Worm (Caenorhabditis elegans) whole organism, L3 larva: ENCODE results near the gene srx-74.

Experiments used
- R02D3.7 ChIP-seq: fragments of 150-350 bp; optimal IDR thresholded peaks from 2 replicates; lab custom pipeline; 2014; ENCODE audit warnings: missing biosample characterization, missing genetic modification characterization
- ZK546.5 ChIP-seq: sonication (generic microtip); optimal IDR thresholded peaks from 2 replicates; lab custom pipeline; 2017; ENCODE audit warnings: missing biosample characterization, missing genetic modification characterization
- aly-2 ChIP-seq: fragments of 150-350 bp; optimal IDR thresholded peaks from 2 replicates; lab custom pipeline; 2014; ENCODE audit warnings: missing biosample characterization, missing genetic modification characterization
- ama-1 ChIP-seq: fragments of 150-350 bp; optimal IDR thresholded peaks from 2 replicates; lab custom pipeline; 2018
- ceh-28 ChIP-seq: fragments of 150-350 bp; optimal IDR thresholded peaks from 2 replicates; lab custom pipeline; 2014; ENCODE audit warnings: missing biosample characterization, missing genetic modification reagents, missing genetic modification characterization
- ceh-82 ChIP-seq: fragments of 150-350 bp; optimal IDR thresholded peaks from 2 replicates; lab custom pipeline; 2014; ENCODE audit warnings: missing biosample characterization, missing genetic modification characterization
- ceh-9 ChIP-seq: sonication (generic microtip); optimal IDR thresholded peaks from 2 replicates; lab custom pipeline; 2018; ENCODE audit warnings: missing biosample characterization, missing genetic modification characterization
- daf-12 ChIP-seq: fragments of 150-350 bp; optimal IDR thresholded peaks from 2 replicates; lab custom pipeline; 2014; ENCODE audit warnings: missing biosample characterization, missing genetic modification reagents, missing genetic modification characterization
- egl-5 ChIP-seq: fragments of 150-350 bp; optimal IDR thresholded peaks from 2 replicates; lab custom pipeline; 2017; ENCODE audit warnings: missing biosample characterization, missing genetic modification reagents, missing genetic modification characterization, inconsistent platforms
- elt-1 ChIP-seq: fragments of 150-350 bp; optimal IDR thresholded peaks from 2 replicates; lab custom pipeline; 2014; ENCODE audit warnings: missing biosample characterization, missing genetic modification characterization
- elt-2 ChIP-seq: sonication (generic microtip); optimal IDR thresholded peaks from 2 replicates; lab custom pipeline; 2016; ENCODE audit warnings: missing genetic modification reagents, mild to moderate bottlenecking, missing genetic modification characterization, missing compliant biosample characterization
- eor-1 ChIP-seq, 2 experiments: fragments of 150-350 bp; optimal IDR thresholded peaks; 2 replicates each; lab custom pipeline; 2014 to 2018; ENCODE audit warnings: missing biosample characterization in 2 of 2, missing genetic modification characterization in 2 of 2
- fkh-10 ChIP-seq: sonication (generic microtip); optimal IDR thresholded peaks from 2 replicates; lab custom pipeline; 2017; ENCODE audit warnings: missing biosample characterization, missing genetic modification reagents, missing genetic modification characterization
- fos-1 ChIP-seq: fragments of 150-350 bp; optimal IDR thresholded peaks from 2 replicates; lab custom pipeline; 2014; ENCODE audit warnings: missing biosample characterization, missing genetic modification characterization
- hmg-11 ChIP-seq: sonication (generic microtip); optimal IDR thresholded peaks from 2 replicates; lab custom pipeline; 2016; ENCODE audit warnings: missing genetic modification characterization, missing compliant biosample characterization
- lin-15B ChIP-seq: fragments of 150-350 bp; optimal IDR thresholded peaks from 2 replicates; lab custom pipeline; 2014; ENCODE audit warnings: missing biosample characterization, missing genetic modification characterization
- lin-39 ChIP-seq: fragments of 150-350 bp; optimal IDR thresholded peaks from 2 replicates; lab custom pipeline; 2018; ENCODE audit warnings: missing biosample characterization, missing genetic modification reagents, missing genetic modification characterization
- lsy-12 ChIP-seq: sonication (generic microtip); optimal IDR thresholded peaks from 2 replicates; lab custom pipeline; 2016; ENCODE audit warnings: mild to moderate bottlenecking, missing genetic modification characterization, missing compliant biosample characterization
- mdl-1 ChIP-seq: fragments of 150-350 bp; optimal IDR thresholded peaks from 2 replicates; lab custom pipeline; 2014; ENCODE audit warnings: missing biosample characterization, missing genetic modification characterization
- nfya-1 ChIP-seq: sonication (generic microtip); optimal IDR thresholded peaks from 2 replicates; lab custom pipeline; 2017; ENCODE audit warnings: missing genetic modification characterization, mild to moderate bottlenecking, missing compliant biosample characterization, antibody characterized with exemption, moderate library complexity; ENCODE audit not compliant: insufficient read depth
- nhr-11 ChIP-seq: fragments of 150-350 bp; optimal IDR thresholded peaks from 2 replicates; lab custom pipeline; 2014; ENCODE audit warnings: missing biosample characterization, missing genetic modification characterization
- nhr-23 ChIP-seq: fragments of 150-350 bp; optimal IDR thresholded peaks from 2 replicates; lab custom pipeline; 2014; ENCODE audit warnings: missing biosample characterization, missing genetic modification reagents, missing genetic modification characterization
- nhr-237 ChIP-seq: fragments of 150-350 bp; optimal IDR thresholded peaks from 2 replicates; lab custom pipeline; 2014; ENCODE audit warnings: missing biosample characterization, missing genetic modification characterization
- nhr-43 ChIP-seq: sonication (generic microtip); optimal IDR thresholded peaks from 2 replicates; lab custom pipeline; 2016; ENCODE audit warnings: mild to moderate bottlenecking, missing genetic modification characterization, missing compliant biosample characterization; ENCODE audit not compliant: poor library complexity, severe bottlenecking
- nhr-67 ChIP-seq: fragments of 150-350 bp; optimal IDR thresholded peaks from 2 replicates; lab custom pipeline; 2014; ENCODE audit warnings: missing biosample characterization, missing genetic modification characterization
- nhr-76 ChIP-seq: fragments of 150-350 bp; sonication (generic microtip); optimal IDR thresholded peaks from 5 replicates; lab custom pipeline; 2014; ENCODE audit warnings: missing biosample characterization, missing genetic modification characterization
- pha-4 ChIP-seq: fragments of 150-350 bp; optimal IDR thresholded peaks from 2 replicates; lab custom pipeline; 2014; ENCODE audit warnings: missing biosample characterization, missing genetic modification reagents, missing genetic modification characterization
- pqm-1 ChIP-seq: fragments of 150-350 bp; optimal IDR thresholded peaks from 2 replicates; lab custom pipeline; 2017; ENCODE audit warnings: missing biosample characterization, missing genetic modification characterization, inconsistent platforms
- sea-2 ChIP-seq: fragments of 150-350 bp; sonication (generic microtip); optimal IDR thresholded peaks from 4 replicates; lab custom pipeline; 2014; ENCODE audit warnings: missing biosample characterization, missing genetic modification reagents, missing genetic modification characterization
- snpc-4 ChIP-seq: fragments of 150-350 bp; optimal IDR thresholded peaks from 2 replicates; lab custom pipeline; 2014; ENCODE audit warnings: missing biosample characterization, missing genetic modification characterization
- tbx-2 ChIP-seq: sonication (generic microtip); optimal IDR thresholded peaks from 2 replicates; lab custom pipeline; 2016; ENCODE audit warnings: mild to moderate bottlenecking, missing genetic modification characterization, missing compliant biosample characterization
- unc-39 ChIP-seq: sonication (generic microtip); optimal IDR thresholded peaks from 4 replicates; lab custom pipeline; 2017; ENCODE audit warnings: missing biosample characterization, missing genetic modification characterization
- unc-62 ChIP-seq: fragments of 150-350 bp; sonication (generic microtip); optimal IDR thresholded peaks from 4 replicates; lab custom pipeline; 2014; ENCODE audit warnings: missing biosample characterization, missing genetic modification reagents, missing genetic modification characterization
- ztf-11 ChIP-seq: fragments of 150-350 bp; optimal IDR thresholded peaks from 2 replicates; lab custom pipeline; 2014; ENCODE audit warnings: missing biosample characterization, missing genetic modification characterization
- ztf-4 ChIP-seq: fragments of 150-350 bp; optimal IDR thresholded peaks from 2 replicates; lab custom pipeline; 2014; ENCODE audit warnings: missing biosample characterization, missing genetic modification characterization

Gene srx-74

DNA sequence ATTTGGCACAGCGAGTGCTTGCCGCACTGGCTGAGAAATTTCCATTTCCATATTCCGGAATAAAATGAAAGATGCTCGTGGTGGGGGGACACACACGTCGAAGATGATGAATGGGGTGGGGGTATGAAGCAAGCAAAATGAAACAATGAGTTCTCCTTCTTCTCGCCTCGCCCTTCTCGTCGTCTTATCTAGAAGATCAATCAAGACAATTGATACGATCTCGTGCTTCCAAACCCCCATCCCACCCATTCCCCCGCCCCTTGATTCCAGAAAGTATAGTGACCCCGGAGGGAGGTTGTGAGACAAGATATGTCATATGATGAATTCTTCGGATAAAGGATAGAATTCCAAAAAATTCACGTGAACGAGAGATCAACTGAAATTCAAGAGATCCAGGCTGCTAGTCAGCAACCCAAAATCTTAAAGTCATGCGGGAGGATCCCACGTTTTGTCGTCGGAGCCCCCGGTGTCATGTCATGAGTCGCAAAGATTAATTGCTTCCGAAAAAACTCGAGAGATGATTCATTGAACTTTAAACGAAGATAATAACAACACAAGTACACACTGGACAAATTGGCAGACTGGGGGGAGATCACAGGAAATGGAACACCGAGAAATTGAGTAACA is 32.3 kb upstream of the srx-74 start:
- TF ChIP-seq fos-1 (tag; lab: Kevin White, UChicago) (no peak), elt-1 (peak; percentile 80), sea-2 (GFP tag; lab: Kevin White, UChicago) (no peak), nhr-11 (peak; percentile 68), lin-39 (tag; lab: Kevin White, UChicago) (peak; percentile 41), nhr-76 (tag; lab: Kevin White, UChicago) (no peak), snpc-4 (tag; lab: Kevin White, UChicago) (no peak)

DNA sequence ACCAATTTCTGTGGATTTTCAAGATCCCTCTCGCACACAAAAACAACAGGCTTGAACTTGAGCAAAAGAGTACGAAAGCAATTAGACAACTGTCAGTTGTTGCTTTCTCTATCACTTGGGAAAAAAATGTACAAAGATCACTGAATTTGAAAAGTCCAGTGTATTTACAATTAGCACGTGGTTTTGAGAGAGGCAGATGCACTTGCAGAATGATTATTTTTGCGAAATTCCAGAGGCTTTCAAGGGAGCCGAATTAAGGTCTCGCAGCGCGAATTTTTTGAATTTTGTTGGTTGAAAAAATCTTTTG is 30.9 kb upstream of the srx-74 start:
- TF ChIP-seq lin-39 (tag; lab: Kevin White, UChicago) (peak; percentile 7), egl-5 (peak; percentile 7), nhr-237 (no peak), nfya-1 (tag; lab: Kevin White, UChicago) (peak; percentile 39), ceh-9 (tag; lab: Kevin White, UChicago) (no peak), elt-2 (tag; lab: Kevin White, UChicago) (no peak), nhr-11 (peak; percentile 32)

DNA sequence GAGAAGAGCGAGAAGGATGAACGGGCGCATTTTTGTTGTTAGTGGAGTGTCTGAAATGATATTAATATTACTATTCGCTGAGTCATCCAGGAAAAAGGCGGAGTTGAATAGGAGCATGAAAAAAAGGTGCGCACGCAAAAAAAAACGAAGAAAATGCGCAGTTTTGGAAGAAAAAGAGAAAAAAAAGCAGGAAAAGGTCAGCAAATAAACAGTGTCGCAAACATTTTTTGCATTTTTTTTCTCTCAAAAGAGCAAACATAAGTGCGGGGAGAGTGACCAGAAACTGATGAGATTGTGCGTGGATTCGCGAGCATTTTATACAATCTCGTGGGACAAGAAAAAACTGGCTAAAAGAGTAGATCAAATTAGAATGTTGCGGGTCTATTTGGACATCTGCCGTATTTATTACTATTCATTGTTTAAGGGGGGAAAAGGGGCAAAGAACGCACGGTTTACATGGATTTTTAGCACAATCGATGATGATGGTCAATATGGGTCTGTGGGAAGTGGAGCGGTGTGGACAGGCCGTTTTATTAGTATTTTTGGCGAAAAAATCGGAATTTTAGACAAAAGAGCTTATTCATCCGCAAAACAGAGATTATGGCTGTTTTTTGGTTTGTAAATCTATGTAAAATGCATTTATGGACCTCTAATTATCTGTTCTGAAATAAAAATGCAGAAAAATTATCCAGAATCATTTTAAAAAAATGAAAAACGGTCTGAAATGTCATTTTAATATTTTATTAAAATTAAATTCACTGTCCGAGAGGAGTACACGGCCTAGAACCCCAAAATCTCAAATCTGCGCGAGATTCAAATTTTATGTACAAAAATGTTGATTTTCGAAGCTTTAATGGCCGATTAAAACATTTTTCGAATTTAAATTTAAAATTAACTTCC is 30.3 kb upstream of the srx-74 start, which contains the start of gene cpg-8:
TSS of gene cpg-8 (minus strand) at position 51 of the 900 bp plus-strand sequence.
- TF ChIP-seq nhr-11 (no peak), nhr-43 (tag; lab: Kevin White, UChicago) (no peak), hmg-11 (no peak), ama-1 (lab: Kevin White, UChicago) (no peak), lsy-12 (tag; lab: Kevin White, UChicago) (no peak), ztf-4 (no peak), snpc-4 (tag; lab: Kevin White, UChicago) (no peak), R02D3.7 (no peak), aly-2 (tag; lab: Kevin White, UChicago) (no peak), unc-39 (no peak), pha-4 (no peak), pqm-1 (tag; lab: Kevin White, UChicago) (no peak), unc-62 (no peak), nhr-67 (tag; lab: Kevin White, UChicago) (no peak), ceh-28 (tag; lab: Kevin White, UChicago) (no peak), tbx-2 (tag; lab: Kevin White, UChicago) (no peak)
- TF ChIP-seq, all 47 proteins: peak for 0

DNA sequence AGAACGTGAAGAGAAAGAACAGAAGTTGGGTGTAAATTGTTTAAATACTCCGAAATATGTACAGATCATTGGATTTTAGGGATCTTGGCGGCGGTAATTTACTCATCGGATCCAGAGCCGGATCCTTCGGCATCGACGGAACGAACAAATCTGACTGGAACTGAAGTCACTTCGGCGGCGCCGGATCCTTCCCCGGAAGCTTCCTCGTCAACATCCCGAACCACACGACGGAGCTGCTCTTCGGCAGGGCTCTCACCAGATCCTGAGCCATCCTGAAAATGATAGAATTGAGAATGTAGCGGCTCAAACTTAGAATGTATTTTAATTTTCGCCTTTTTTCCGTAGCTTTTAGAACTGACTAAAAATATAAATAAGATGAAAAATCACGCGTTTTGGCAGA is 29.4 kb upstream of the srx-74 start:
- TF ChIP-seq elt-2 (tag; lab: Kevin White, UChicago) (no peak), nhr-76 (tag; lab: Kevin White, UChicago) (no peak), nhr-43 (tag; lab: Kevin White, UChicago) (no peak), fkh-10 (GFP tag; lab: Kevin White, UChicago) (no peak), ceh-82 (tag; lab: Kevin White, UChicago) (no peak), nhr-23 (no peak), mdl-1 (tag; lab: Kevin White, UChicago) (no peak), pqm-1 (tag; lab: Kevin White, UChicago) (no peak), eor-1 (tag; optimal IDR thresholded peaks at IDR 0.05; lab: Kevin White, UChicago) (no peak)

DNA sequence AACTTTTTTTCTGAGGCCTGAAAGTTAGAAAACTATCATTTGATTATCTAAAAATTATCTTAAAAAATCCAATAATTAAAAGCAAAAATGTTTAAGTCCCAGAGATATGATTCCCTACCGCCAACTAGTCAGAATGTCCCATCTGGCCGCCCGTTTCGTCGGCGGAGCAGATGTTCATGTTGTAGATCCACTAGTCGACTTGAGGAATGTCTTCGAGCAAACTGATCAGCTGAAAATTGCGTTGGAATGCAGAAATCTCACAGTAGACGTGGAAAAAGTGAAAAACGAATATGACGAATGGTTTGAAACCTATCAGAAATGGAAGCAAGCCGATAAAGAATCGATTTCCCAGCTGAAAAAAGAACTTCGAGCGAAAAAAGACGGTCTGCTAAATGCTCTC is 26.9 kb upstream of the srx-74 start, which contains the start of gene K03B4.1:
TSS of gene K03B4.1 (plus strand) at position 97 of the 400 bp plus-strand sequence.
- TF ChIP-seq lsy-12 (tag; lab: Kevin White, UChicago): no peak
- TF ChIP-seq lin-15B (tag; lab: Kevin White, UChicago): no peak
- no peak for TF ChIP-seq elt-1
- TF ChIP-seq ztf-11 (tag; lab: Kevin White, UChicago): no peak
- TF ChIP-seq nhr-43 (tag; lab: Kevin White, UChicago): no peak
- no peak for TF ChIP-seq snpc-4 (tag; lab: Kevin White, UChicago)
- TF ChIP-seq daf-12: no peak
- no peak for TF ChIP-seq mdl-1 (tag; lab: Kevin White, UChicago)
- TF ChIP-seq R02D3.7: no peak
- no peak for TF ChIP-seq eor-1 (tag; optimal IDR thresholded peaks at IDR 0.05; lab: Kevin White, UChicago)
- TF ChIP-seq fkh-10 (GFP tag; lab: Kevin White, UChicago): no peak
- TF ChIP-seq nhr-237: no peak
- no peak for TF ChIP-seq sea-2 (GFP tag; lab: Kevin White, UChicago)
- no peak for TF ChIP-seq nhr-23
- no peak for TF ChIP-seq ZK546.5 (tag; lab: Kevin White, UChicago)
- no peak for TF ChIP-seq nhr-67 (tag; lab: Kevin White, UChicago)
- TF ChIP-seq, all 47 proteins: peak for 0
